Fruit fly (Drosophila melanogaster): Measurements from ENCODE around the gene CG6696.

Gene CG6696

dm6 chrX:18652879-18653278, 9.1 kb downstream of the CG6696 start, which contains the start of gene Ing3 (continued):
- no peak for TF ChIP-seq fru (optimal IDR thresholded peaks at IDR 0.05)
- no peak for TF ChIP-seq Rx (GFP tag; IDR thresholded peaks at IDR 0.05)
- no peak for TF ChIP-seq CG1603 (tag; optimal IDR thresholded peaks at IDR 0.05)
- peak; percentile 74 for TF ChIP-seq Bgb (GFP tag; IDR thresholded peaks at IDR 0.05; ENCODE audit: partially characterized antibody)
- no peak for TF ChIP-seq B-H2 (GFP tag; optimal IDR thresholded peaks at IDR 0.05)
- no peak for TF ChIP-seq GATAe (GFP tag; conservative IDR thresholded peaks at IDR 0.05)
- no peak for TF ChIP-seq da (GFP tag; optimal IDR thresholded peaks at IDR 0.05)
- TF ChIP-seq Nf-YB (GFP tag; optimal IDR thresholded peaks at IDR 0.05), result no peak
- no peak for TF ChIP-seq Nf-YA (GFP tag; IDR thresholded peaks at IDR 0.05)
- no peak for TF ChIP-seq sr (GFP tag; IDR thresholded peaks at IDR 0.05)
- TF ChIP-seq prd (optimal IDR thresholded peaks at IDR 0.05), result no peak
- TF ChIP-seq prd (GFP tag; IDR thresholded peaks at IDR 0.05), result no peak
- TF ChIP-seq Mad (GFP tag; optimal IDR thresholded peaks at IDR 0.05), result no peak
- peak; percentile 64 for TF ChIP-seq MESR4 (GFP tag; optimal IDR thresholded peaks at IDR 0.05)
- TF ChIP-seq HLHmδ (GFP tag; optimal IDR thresholded peaks at IDR 0.05), result no peak
- no peak for TF ChIP-seq Doc2 (GFP tag; IDR thresholded peaks at IDR 0.05)
- no peak for TF ChIP-seq ttk (GFP tag; IDR thresholded peaks at IDR 0.05)
- no peak for TF ChIP-seq CG10462 (GFP tag; optimal IDR thresholded peaks at IDR 0.05)
- TF ChIP-seq Aef1 (GFP tag; IDR thresholded peaks at IDR 0.05), result no peak
- TF ChIP-seq ato (GFP tag; IDR thresholded peaks at IDR 0.05; ENCODE audit: partially characterized antibody), result peak; percentile 63
- TF ChIP-seq gce (GFP tag; IDR thresholded peaks at IDR 0.05), result no peak
- no peak for TF ChIP-seq CG32767 (GFP tag; IDR thresholded peaks at IDR 0.05)
- peak; percentile 31 for TF ChIP-seq Myb (GFP tag; optimal IDR thresholded peaks at IDR 0.05)
- TF ChIP-seq CG1792 (GFP tag; optimal IDR thresholded peaks at IDR 0.05), result no peak
- TF ChIP-seq CG43689 (GFP tag; IDR thresholded peaks at IDR 0.05), result no peak
- TF ChIP-seq Lhr (GFP tag; optimal IDR thresholded peaks at IDR 0.05), result peak; percentile 27
- TF ChIP-seq hb (GFP tag; IDR thresholded peaks at IDR 0.05; ENCODE audit: partially characterized antibody), result no peak
- TF ChIP-seq B-H1 (GFP tag; IDR thresholded peaks at IDR 0.05), result no peak
- TF ChIP-seq inv (GFP tag; IDR thresholded peaks at IDR 0.05; ENCODE audit: partially characterized antibody), result peak; percentile 51; the same call in 1 of the 2 replicates
- no peak for TF ChIP-seq CG3995 (GFP tag; optimal IDR thresholded peaks at IDR 0.05)
- TF ChIP-seq pros (GFP tag; optimal IDR thresholded peaks at IDR 0.05), result no peak
- TF ChIP-seq cg (GFP tag; optimal IDR thresholded peaks at IDR 0.05), result no peak
- no peak for TF ChIP-seq C15 (GFP tag; IDR thresholded peaks at IDR 0.05)
- TF ChIP-seq grn (GFP tag; optimal IDR thresholded peaks at IDR 0.05), result no peak
- no peak for TF ChIP-seq CG8281 (tag; optimal IDR thresholded peaks at IDR 0.05)
- no peak for TF ChIP-seq lmd (GFP tag; IDR thresholded peaks at IDR 0.05)
- TF ChIP-seq cato (GFP tag; optimal IDR thresholded peaks at IDR 0.05; ENCODE audit: borderline replicate concordance), result no peak
- peak; percentile 86 for TF ChIP-seq E2f2 (GFP tag; IDR thresholded peaks at IDR 0.05)
- no peak for TF ChIP-seq lbe (GFP tag; optimal IDR thresholded peaks at IDR 0.05)
- TF ChIP-seq bbx (GFP tag; IDR thresholded peaks at IDR 0.05; ENCODE audit: partially characterized antibody), result peak; percentile 77
- no peak for TF ChIP-seq crc (GFP tag; optimal IDR thresholded peaks at IDR 0.05)
- TF ChIP-seq CTCF (GFP tag; optimal IDR thresholded peaks at IDR 0.05), result no peak
- no peak for TF ChIP-seq stc (GFP tag; IDR thresholded peaks at IDR 0.05)
- no peak for TF ChIP-seq slou (GFP tag; optimal IDR thresholded peaks at IDR 0.05)
- TF ChIP-seq twi (tag; optimal IDR thresholded peaks at IDR 0.05), result no peak
- no peak for TF ChIP-seq chn (GFP tag; optimal IDR thresholded peaks at IDR 0.05)
- no peak for TF ChIP-seq CG17385 (GFP tag; optimal IDR thresholded peaks at IDR 0.05)
- peak; percentile 75 for TF ChIP-seq CG13287 (GFP tag; IDR thresholded peaks at IDR 0.05; ENCODE audit: partially characterized antibody)
- TF ChIP-seq Stat92E (GFP tag; optimal IDR thresholded peaks at IDR 0.05), result no peak
- TF ChIP-seq Xbp1 (GFP tag; optimal IDR thresholded peaks at IDR 0.05), result no peak
- TF ChIP-seq org-1 (GFP tag; optimal IDR thresholded peaks at IDR 0.05), result no peak
- no peak for TF ChIP-seq sima (GFP tag; optimal IDR thresholded peaks at IDR 0.05)
- no peak for TF ChIP-seq Bteb2 (GFP tag; optimal IDR thresholded peaks at IDR 0.05)

Data from whole organism, embryonic.